Fruit fly (Drosophila melanogaster) whole organism, adult: ENCODE measurements around the gene CG18662.

Source experiments
- CG11617 ChIP-seq: fragments of 200-800 bp; sonication (Bioruptor generic); optimal IDR thresholded peaks from 2 replicates; lab custom pipeline; 2017; ENCODE audit warnings: mild to moderate bottlenecking, missing biosample characterization, missing genetic modification reagents, missing genetic modification characterization
- CG12768 ChIP-seq: fragments of 200-800 bp; sonication (Bioruptor generic); optimal IDR thresholded peaks from 2 replicates; lab custom pipeline; 2017; ENCODE audit warnings: missing biosample characterization, missing genetic modification characterization, mild to moderate bottlenecking, moderate library complexity, missing genetic modification reagents
- CG14711 ChIP-seq: fragments of 200-800 bp; sonication (Bioruptor generic); optimal IDR thresholded peaks from 2 replicates; lab custom pipeline; 2018; ENCODE audit warnings: missing biosample characterization, mild to moderate bottlenecking, missing genetic modification characterization, moderate library complexity
- CG1620 ChIP-seq: fragments of 200-800 bp; sonication (Bioruptor generic); optimal IDR thresholded peaks from 2 replicates; lab custom pipeline; 2016; ENCODE audit warnings: missing biosample characterization, missing genetic modification characterization
- CG33017 ChIP-seq: fragments of 200-800 bp; sonication (Bioruptor generic); optimal IDR thresholded peaks from 2 replicates; lab custom pipeline; 2018; ENCODE audit warnings: missing biosample characterization, mild to moderate bottlenecking, missing genetic modification characterization, moderate library complexity
- CG5204 ChIP-seq: fragments of 200-800 bp; sonication (Bioruptor generic); optimal IDR thresholded peaks from 2 replicates; lab custom pipeline; 2016; ENCODE audit warnings: missing biosample characterization, missing genetic modification characterization
- CG7045 ChIP-seq: fragments of 200-800 bp; sonication (Bioruptor generic); optimal IDR thresholded peaks from 2 replicates; lab custom pipeline; 2017; ENCODE audit warnings: missing biosample characterization, mild to moderate bottlenecking, missing genetic modification characterization
- CG7101 ChIP-seq: fragments of 200-800 bp; sonication (Bioruptor generic); optimal IDR thresholded peaks from 2 replicates; lab custom pipeline; 2018; ENCODE audit warnings: missing biosample characterization, mild to moderate bottlenecking, missing genetic modification characterization, moderate library complexity
- Clk ChIP-seq: fragments of 200-800 bp; sonication (Bioruptor generic); optimal IDR thresholded peaks from 2 replicates; lab custom pipeline; 2017; ENCODE audit warnings: missing biosample characterization, missing genetic modification characterization
- Crg-1 ChIP-seq: fragments of 200-800 bp; sonication (Bioruptor generic); optimal IDR thresholded peaks from 2 replicates; lab custom pipeline; 2016; ENCODE audit warnings: missing biosample characterization, missing genetic modification characterization
- Hr96 ChIP-seq: fragments of 200-800 bp; sonication (Bioruptor generic); optimal IDR thresholded peaks from 2 replicates; lab custom pipeline; 2016; ENCODE audit warnings: missing biosample characterization, missing genetic modification characterization
- Mnt ChIP-seq: fragments of 200-800 bp; sonication (Bioruptor generic); optimal IDR thresholded peaks from 2 replicates; lab custom pipeline; 2016; ENCODE audit warnings: missing biosample characterization, mild to moderate bottlenecking, missing genetic modification characterization
- bab1 ChIP-seq: fragments of 200-800 bp; sonication (Bioruptor generic); optimal IDR thresholded peaks from 3 replicates; lab custom pipeline; 2019; ENCODE audit warnings: missing biosample characterization, mild to moderate bottlenecking, missing genetic modification characterization, moderate library complexity
- cic ChIP-seq: fragments of 200-800 bp; sonication (Bioruptor generic); optimal IDR thresholded peaks from 2 replicates; lab custom pipeline; 2017; ENCODE audit warnings: missing biosample characterization, mild to moderate bottlenecking, missing genetic modification characterization, moderate library complexity
- cnc ChIP-seq, 2 experiments: fragments of >200 bp; optimal IDR thresholded peaks; 2 replicates each; lab custom pipeline; 2017
- kay ChIP-seq: fragments of 200-800 bp; sonication (Bioruptor generic); peaks from one replicate; lab custom pipeline; 2016; ENCODE audit warnings: missing biosample characterization, missing genetic modification characterization, borderline replicate concordance
- ovo ChIP-seq: fragments of 200-800 bp; sonication (Bioruptor generic); optimal IDR thresholded peaks from 2 replicates; lab custom pipeline; 2016; ENCODE audit warnings: missing biosample characterization, missing genetic modification characterization
- pad ChIP-seq: fragments of 200-800 bp; sonication (Bioruptor generic); optimal IDR thresholded peaks from 3 replicates; lab custom pipeline; 2017; ENCODE audit warnings: missing biosample characterization, missing genetic modification characterization, mild to moderate bottlenecking, moderate library complexity, missing genetic modification reagents
- tj ChIP-seq: fragments of 200-800 bp; sonication (Bioruptor generic); optimal IDR thresholded peaks from 3 replicates; lab custom pipeline; 2017; ENCODE audit warnings: missing biosample characterization, mild to moderate bottlenecking, missing genetic modification characterization, moderate library complexity
- toe ChIP-seq: fragments of 200-800 bp; sonication (Bioruptor generic); optimal IDR thresholded peaks from 2 replicates; lab custom pipeline; 2016; ENCODE audit warnings: missing biosample characterization, missing genetic modification characterization

CG18662 gene

DNA sequence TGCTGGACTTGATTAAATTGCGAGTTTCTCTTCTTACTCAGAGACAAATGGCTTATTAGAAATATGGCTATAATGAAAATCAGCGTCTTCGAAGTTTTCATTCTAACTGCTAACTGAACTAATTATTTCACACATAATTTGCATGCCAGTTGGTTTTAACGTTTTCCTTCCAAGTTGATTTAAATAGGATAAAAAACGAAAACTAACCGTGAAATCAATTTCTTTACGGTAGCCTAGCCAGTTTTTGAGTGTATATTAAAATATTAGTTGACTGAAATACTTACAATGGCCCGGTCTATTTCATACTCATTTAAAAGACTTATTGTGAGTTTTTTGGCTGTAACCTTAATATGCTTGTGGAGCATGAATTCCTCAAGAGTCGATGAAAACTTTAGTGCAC lies 18.2 kb upstream of the CG18662 start, which contains the start of the genes CG9525 and CG32985:
Gene CG9525 (minus strand): TSS at position 101 of the 400 bp plus-strand sequence.
Gene CG32985 (plus strand): TSS at position 280 of the 400 bp plus-strand sequence.
- no peak for TF ChIP-seq Clk
- TF ChIP-seq CG5204 (GFP tag; lab: Kevin White, UChicago), result no peak
- no peak for TF ChIP-seq Hr96 (GFP tag; lab: Kevin White, UChicago)
- TF ChIP-seq CG7045 (GFP tag; lab: Kevin White, UChicago), result no peak
- no peak for TF ChIP-seq Crg-1 (GFP tag; lab: Kevin White, UChicago)
- TF ChIP-seq CG12768 (GFP tag; lab: Kevin White, UChicago), result no peak
- no peak for TF ChIP-seq CG33017 (tag; lab: Kevin White, UChicago)
- TF ChIP-seq CG11617 (GFP tag; lab: Kevin White, UChicago), result no peak
- no peak for TF ChIP-seq toe (GFP tag; lab: Kevin White, UChicago)
- no peak for TF ChIP-seq kay (GFP tag; lab: Kevin White, UChicago)
- no peak for TF ChIP-seq tj (GFP tag; lab: Kevin White, UChicago)
- TF ChIP-seq CG14711 (tag; lab: Kevin White, UChicago), result no peak

DNA sequence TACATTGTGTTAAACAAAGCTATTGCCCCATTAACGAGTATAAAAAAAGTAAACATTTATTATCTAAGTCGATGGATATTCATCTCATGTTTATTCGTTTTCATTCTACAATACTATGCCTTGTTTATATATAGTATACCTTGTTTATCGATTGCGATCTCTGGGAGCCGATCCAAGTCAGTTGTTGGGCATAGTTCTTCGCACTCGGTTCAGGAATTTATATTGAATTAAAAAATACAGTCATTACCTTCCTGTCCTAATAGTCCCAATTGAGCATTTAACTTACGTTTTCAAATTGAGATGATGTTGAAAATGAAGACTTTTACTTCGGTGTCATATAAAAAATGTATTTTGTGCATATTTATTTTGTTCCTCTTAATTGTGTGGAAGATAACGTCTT lies 15.8 kb upstream of the CG18662 start, which contains the start of gene CG32984:
Gene CG32984 (plus strand): TSS at position 301 of the 400 bp plus-strand sequence.
- TF ChIP-seq pad (GFP tag; lab: Kevin White, UChicago) (no peak), kay (GFP tag; lab: Kevin White, UChicago) (peak; percentile 37)

DNA sequence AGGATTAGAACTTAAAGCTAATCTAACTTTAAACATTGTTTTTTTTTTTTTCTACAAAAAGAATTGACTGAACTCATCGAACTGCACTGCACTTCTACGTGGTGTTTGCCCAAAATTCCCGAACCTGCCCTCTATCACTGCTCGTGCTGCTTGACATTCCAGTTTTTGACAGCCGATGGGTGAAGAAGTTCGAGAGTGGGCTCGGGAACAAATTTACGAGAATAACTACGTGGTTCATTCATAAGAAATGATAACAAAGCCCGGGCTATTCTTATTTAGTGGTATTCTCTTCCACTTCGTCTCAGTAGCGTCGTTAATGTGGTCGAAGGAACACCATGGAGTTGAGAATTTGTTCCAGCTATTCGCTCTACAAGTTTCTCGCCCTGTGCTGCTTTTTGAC lies 13.2 kb upstream of the CG18662 start, which contains the start of gene CG18088:
Gene CG18088 (plus strand): TSS at position 301 of the 400 bp plus-strand sequence.
- no peak for TF ChIP-seq CG7101 (tag; lab: Kevin White, UChicago)
- no peak for TF ChIP-seq toe (GFP tag; lab: Kevin White, UChicago)
- no peak for TF ChIP-seq CG12768 (GFP tag; lab: Kevin White, UChicago)
- TF ChIP-seq kay (GFP tag; lab: Kevin White, UChicago), result no peak
- TF ChIP-seq CG11617 (GFP tag; lab: Kevin White, UChicago), result no peak
- no peak for TF ChIP-seq ovo (GFP tag; lab: Kevin White, UChicago)
- no peak for TF ChIP-seq CG7045 (GFP tag; lab: Kevin White, UChicago)
- TF ChIP-seq Clk, result no peak
- TF ChIP-seq CG33017 (tag; lab: Kevin White, UChicago), result no peak
- TF ChIP-seq Mnt (GFP tag; lab: Kevin White, UChicago), result no peak
- TF ChIP-seq Crg-1 (GFP tag; lab: Kevin White, UChicago), result no peak
- no peak for TF ChIP-seq pad (GFP tag; lab: Kevin White, UChicago)
- TF ChIP-seq bab1, result no peak
- TF ChIP-seq cic (GFP tag; lab: Kevin White, UChicago), result no peak
- no peak for TF ChIP-seq cnc (optimal IDR thresholded peaks at IDR 0.05; lab: Kevin White, UChicago)
- TF ChIP-seq Hr96 (GFP tag; lab: Kevin White, UChicago), result no peak
- TF ChIP-seq tj (GFP tag; lab: Kevin White, UChicago), result no peak
- TF ChIP-seq CG14711 (tag; lab: Kevin White, UChicago), result no peak

DNA sequence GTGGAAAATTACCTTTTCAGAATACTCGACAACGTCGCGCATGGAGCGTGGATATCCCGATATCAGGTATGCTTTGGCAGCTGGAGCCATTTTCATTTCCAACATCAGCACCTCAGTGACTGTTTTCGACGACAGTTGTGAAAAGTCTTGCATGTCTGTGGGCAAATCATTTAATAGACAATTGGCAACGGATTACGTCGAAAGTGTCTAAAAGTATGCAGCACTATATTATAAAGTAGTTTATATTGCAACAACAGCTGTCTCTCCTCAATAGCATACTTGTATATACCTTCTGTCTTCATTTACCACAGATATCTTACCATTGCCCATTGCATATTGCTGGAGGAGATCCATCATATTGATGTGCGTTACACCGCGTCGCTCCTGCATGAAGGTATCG lies 7.6 kb upstream of the CG18662 start:
- no peak for TF ChIP-seq CG14711 (tag; lab: Kevin White, UChicago)
- TF ChIP-seq kay (GFP tag; lab: Kevin White, UChicago), result no peak

DNA sequence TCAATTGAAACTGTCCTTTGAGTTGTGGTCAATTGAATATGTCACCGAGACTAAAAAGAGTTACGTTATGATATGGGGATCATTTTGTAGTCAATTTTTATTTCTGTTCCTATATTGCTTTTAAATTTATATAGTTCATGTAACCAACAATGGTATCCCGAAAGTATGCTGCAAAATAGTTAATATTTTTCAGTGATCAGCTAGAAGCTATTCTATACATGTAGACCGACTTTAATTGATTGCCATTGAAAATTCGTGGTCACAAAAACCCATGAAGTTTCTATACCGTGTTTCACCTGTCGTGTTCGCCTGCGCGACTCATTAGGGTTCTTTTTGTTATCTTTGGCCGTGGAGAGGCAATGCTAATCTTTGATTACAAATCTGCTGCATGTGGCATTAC lies 6.0 kb upstream of the CG18662 start:
- TF ChIP-seq CG7101 (tag; lab: Kevin White, UChicago) (no peak), CG1620 (GFP tag; lab: Kevin White, UChicago) (no peak), pad (GFP tag; lab: Kevin White, UChicago) (no peak), toe (GFP tag; lab: Kevin White, UChicago) (no peak), cic (GFP tag; lab: Kevin White, UChicago) (no peak), CG14711 (tag; lab: Kevin White, UChicago) (no peak), CG12768 (GFP tag; lab: Kevin White, UChicago) (no peak), CG7045 (GFP tag; lab: Kevin White, UChicago) (no peak), cnc (optimal IDR thresholded peaks at IDR 0.05; lab: Kevin White, UChicago) (no peak), CG11617 (GFP tag; lab: Kevin White, UChicago) (no peak), Crg-1 (GFP tag; lab: Kevin White, UChicago) (no peak), kay (GFP tag; lab: Kevin White, UChicago) (no peak), bab1 (no peak), CG33017 (tag; lab: Kevin White, UChicago) (no peak), Clk (no peak), CG5204 (GFP tag; lab: Kevin White, UChicago) (no peak)

DNA sequence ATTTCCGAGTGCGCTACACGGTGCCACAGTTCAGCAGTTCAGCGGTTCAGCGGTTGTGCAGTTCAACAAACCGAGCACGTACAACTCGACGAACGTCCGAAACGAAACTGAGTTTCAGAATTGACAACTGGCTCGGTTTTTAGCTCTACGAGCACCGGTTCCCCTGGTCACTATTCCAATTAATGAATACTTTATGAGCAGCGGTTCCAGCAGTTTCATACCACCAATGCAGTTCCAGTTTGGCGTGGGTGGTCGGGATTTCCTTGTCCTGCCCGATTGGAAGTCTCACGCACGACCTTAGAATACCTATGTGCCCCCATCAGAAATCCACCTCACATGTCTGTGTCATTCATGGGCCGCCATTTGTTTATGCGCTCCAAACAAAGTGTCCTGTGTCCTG lies 5.1 kb upstream of the CG18662 start, which contains the start of gene CG9541:
Gene CG9541 (minus strand): TSS at position 101 of the 400 bp plus-strand sequence.
- TF ChIP-seq CG1620 (GFP tag; lab: Kevin White, UChicago) (no peak), Clk (no peak), kay (GFP tag; lab: Kevin White, UChicago) (no peak), cic (GFP tag; lab: Kevin White, UChicago) (no peak), CG14711 (tag; lab: Kevin White, UChicago) (no peak), CG7101 (tag; lab: Kevin White, UChicago) (no peak), Hr96 (GFP tag; lab: Kevin White, UChicago) (no peak), CG7045 (GFP tag; lab: Kevin White, UChicago) (no peak), Mnt (GFP tag; lab: Kevin White, UChicago) (no peak), ovo (GFP tag; lab: Kevin White, UChicago) (no peak), cnc (optimal IDR thresholded peaks at IDR 0.05; lab: Kevin White, UChicago) (no peak), bab1 (no peak)
